Fruit fly (Drosophila melanogaster): ENCODE measurements around the gene Dhps.

Dhps gene

dm6 chr3L:8210596-8210995 lies 12.6 kb downstream of the Dhps start, which contains the start of gene tut:
TSS of gene tut (minus strand) at chr3L:8210743.
- TF ChIP-seq N (GFP tag; optimal IDR thresholded peaks at IDR 0.05) (no peak), OdsH (GFP tag; optimal IDR thresholded peaks at IDR 0.05) (no peak), tai (GFP tag; optimal IDR thresholded peaks at IDR 0.05) (no peak), Vsx2 (GFP tag; optimal IDR thresholded peaks at IDR 0.05; ENCODE audit: partially characterized antibody) (no peak), Myc (optimal IDR thresholded peaks at IDR 0.05) (no peak), Hr83 (GFP tag; optimal IDR thresholded peaks at IDR 0.05; ENCODE audit: poor library complexity, severe bottlenecking) (no peak), Mio (GFP tag; optimal IDR thresholded peaks at IDR 0.05) (no peak), Dif (GFP tag; optimal IDR thresholded peaks at IDR 0.05; ENCODE audit: partially characterized antibody) (no peak), usp (GFP tag; optimal IDR thresholded peaks at IDR 0.05) (no peak), psq (GFP tag; optimal IDR thresholded peaks at IDR 0.05) (no peak), Hnf4 (GFP tag; optimal IDR thresholded peaks at IDR 0.05) (no peak), br (GFP tag; optimal IDR thresholded peaks at IDR 0.05) (no peak), CG32264 (GFP tag; optimal IDR thresholded peaks at IDR 0.05) (no peak), h (GFP tag; optimal IDR thresholded peaks at IDR 0.05) (no peak), rgr (GFP tag; optimal IDR thresholded peaks at IDR 0.05) (no peak), lola (GFP tag; optimal IDR thresholded peaks at IDR 0.05) (no peak), Abd-B (GFP tag; optimal IDR thresholded peaks at IDR 0.05) (no peak), dsf (GFP tag; optimal IDR thresholded peaks at IDR 0.05; ENCODE audit: borderline replicate concordance) (no peak), Hr78 (GFP tag; optimal IDR thresholded peaks at IDR 0.05) (no peak)

- TF ChIP-seq CG32264 (GFP tag; optimal IDR thresholded peaks at IDR 0.05) (no peak), Dif (GFP tag; optimal IDR thresholded peaks at IDR 0.05; ENCODE audit: partially characterized antibody) (no peak), sv (GFP tag; optimal IDR thresholded peaks at IDR 0.05) (no peak), Mio (GFP tag; optimal IDR thresholded peaks at IDR 0.05) (no peak), GATAd (GFP tag; optimal IDR thresholded peaks at IDR 0.05) (no peak), CrebA (GFP tag; optimal IDR thresholded peaks at IDR 0.05; ENCODE audit: borderline replicate concordance) (no peak), ey (GFP tag; optimal IDR thresholded peaks at IDR 0.05) (no peak), Sp1 (GFP tag; optimal IDR thresholded peaks at IDR 0.05) (no peak), woc (GFP tag; optimal IDR thresholded peaks at IDR 0.05) (no peak), OdsH (GFP tag; optimal IDR thresholded peaks at IDR 0.05) (no peak), Dfd (GFP tag; optimal IDR thresholded peaks at IDR 0.05) (no peak), brk (GFP tag; optimal IDR thresholded peaks at IDR 0.05) (no peak), Abd-B (GFP tag; optimal IDR thresholded peaks at IDR 0.05) (no peak), fru (GFP tag; optimal IDR thresholded peaks at IDR 0.05) (no peak), dmrt93B (GFP tag; optimal IDR thresholded peaks at IDR 0.05) (no peak)
Measured at dm6 chr3L:8211590-8211989, 13.6 kb downstream of the Dhps start, which contains the start of gene CG8006. TSS of gene CG8006 (plus strand) at chr3L:8211890.

- TF ChIP-seq Jra (GFP tag; optimal IDR thresholded peaks at IDR 0.05) (no peak), N (GFP tag; optimal IDR thresholded peaks at IDR 0.05) (no peak), pan (optimal IDR thresholded peaks at IDR 0.05) (no peak), psq (GFP tag; optimal IDR thresholded peaks at IDR 0.05) (no peak), OdsH (GFP tag; optimal IDR thresholded peaks at IDR 0.05) (no peak), Hnf4 (GFP tag; optimal IDR thresholded peaks at IDR 0.05) (no peak), Myc (optimal IDR thresholded peaks at IDR 0.05) (no peak), rgr (GFP tag; optimal IDR thresholded peaks at IDR 0.05) (no peak), dmrt93B (GFP tag; optimal IDR thresholded peaks at IDR 0.05) (no peak), Hr78 (GFP tag; optimal IDR thresholded peaks at IDR 0.05) (no peak), CG32264 (GFP tag; optimal IDR thresholded peaks at IDR 0.05) (no peak), foxo (GFP tag; optimal IDR thresholded peaks at IDR 0.05) (no peak)
Measured at dm6 chr3L:8214980-8215379, 17.0 kb downstream of the Dhps start, which contains the start of gene CG8012. TSS of gene CG8012 (plus strand) at chr3L:8215280.

dm6 chr3L:8218883-8219282 lies 20.9 kb downstream of the Dhps start, which contains the start of gene CG13674:
TSS of gene CG13674 (minus strand) at chr3L:8218983.
- TF ChIP-seq woc (GFP tag; optimal IDR thresholded peaks at IDR 0.05) = no peak
- no peak for TF ChIP-seq CG9705 (GFP tag; optimal IDR thresholded peaks at IDR 0.05)
- no peak for TF ChIP-seq ey (GFP tag; optimal IDR thresholded peaks at IDR 0.05)
- no peak for TF ChIP-seq foxo (GFP tag; optimal IDR thresholded peaks at IDR 0.05)
- TF ChIP-seq sv (GFP tag; optimal IDR thresholded peaks at IDR 0.05) = no peak
- no peak for TF ChIP-seq N (GFP tag; optimal IDR thresholded peaks at IDR 0.05)
- TF ChIP-seq Vsx2 (GFP tag; optimal IDR thresholded peaks at IDR 0.05; ENCODE audit: partially characterized antibody) = no peak
- TF ChIP-seq Hnf4 (GFP tag; optimal IDR thresholded peaks at IDR 0.05) = no peak
- TF ChIP-seq h (GFP tag; optimal IDR thresholded peaks at IDR 0.05) = no peak
- no peak for TF ChIP-seq Sp1 (GFP tag; optimal IDR thresholded peaks at IDR 0.05)
- no peak for TF ChIP-seq GATAd (GFP tag; optimal IDR thresholded peaks at IDR 0.05)
- TF ChIP-seq Dfd (GFP tag; optimal IDR thresholded peaks at IDR 0.05) = no peak
- no peak for TF ChIP-seq psq (GFP tag; optimal IDR thresholded peaks at IDR 0.05)

Data from whole organism, wandering third instar larva.